Fruit fly (Drosophila melanogaster) S2 (cell line): ENCODE results near the gene CG33269.

Experiments
- CG8478 ChIP-seq: fragments of >200 bp; optimal IDR thresholded peaks from 2 replicates; lab custom pipeline; 2018
- CTCF ChIP-seq, 2 experiments: fragments of >200 bp; optimal IDR thresholded peaks; 2 replicates each; lab custom pipeline; 2018

- TF ChIP-seq CG8478 (lab: Kevin White, UChicago) = no peak
- no peak for TF ChIP-seq CTCF (optimal IDR thresholded peaks at IDR 0.05; lab: Kevin White, UChicago)
These were observed 26.1 kb downstream of the CG33269 start for dm6 chr3L:11555662-11556460.
